Fruit fly (Drosophila melanogaster) whole organism, embryonic: ENCODE results near the gene Pop4.

ENCODE experiments used
- CG10209 ChIP-seq: fragments of 200-800 bp; sonication (Bioruptor generic); optimal IDR thresholded peaks from 3 replicates; lab custom pipeline; 2017; ENCODE audit warnings: missing biosample characterization, mild to moderate bottlenecking, missing genetic modification characterization, missing genetic modification reagents
- CG11456 ChIP-seq: fragments of 200-800 bp; sonication (Bioruptor generic); IDR thresholded peaks from 3 replicates; pipeline ENCODE4 v1.3.6; 2022; ENCODE audit warnings: missing biosample characterization, missing genetic modification characterization
- CG12219 ChIP-seq: fragments of 200-800 bp; sonication (Bioruptor generic); optimal IDR thresholded peaks from 3 replicates; lab custom pipeline; 2018; ENCODE audit warnings: missing biosample characterization, mild to moderate bottlenecking, missing genetic modification characterization
- CG15269 ChIP-seq: fragments of 200-800 bp; sonication (Bioruptor generic); optimal IDR thresholded peaks from 2 replicates; lab custom pipeline; 2018; ENCODE audit warnings: missing biosample characterization, mild to moderate bottlenecking, missing genetic modification characterization, moderate library complexity
- CG15696 ChIP-seq: fragments of 200-800 bp; sonication (Bioruptor generic); optimal IDR thresholded peaks from 2 replicates; lab custom pipeline; 2019; ENCODE audit warnings: missing biosample characterization, mild to moderate bottlenecking, missing genetic modification characterization, moderate library complexity
- CG1647 ChIP-seq: fragments of 200-800 bp; sonication (Bioruptor generic); optimal IDR thresholded peaks from 3 replicates; lab custom pipeline; 2016; ENCODE audit warnings: missing biosample characterization, missing genetic modification characterization
- CG17361 ChIP-seq: fragments of 200-800 bp; sonication (Bioruptor generic); IDR thresholded peaks from 3 replicates; pipeline ENCODE4 v1.3.6; 2022; ENCODE audit warnings: missing biosample characterization, missing genetic modification characterization
- CG17829 ChIP-seq: fragments of 200-800 bp; optimal IDR thresholded peaks from 2 replicates; lab custom pipeline; 2019; ENCODE audit warnings: missing biosample characterization, mild to moderate bottlenecking, missing genetic modification characterization, moderate library complexity
- CG2120 ChIP-seq: fragments of 200-800 bp; sonication (Bioruptor generic); optimal IDR thresholded peaks from 3 replicates; lab custom pipeline; 2016; ENCODE audit warnings: missing biosample characterization, missing genetic modification characterization
- CG2875 ChIP-seq: fragments of 200-800 bp; sonication (Bioruptor generic); optimal IDR thresholded peaks from 2 replicates; lab custom pipeline; 2017; ENCODE audit warnings: missing biosample characterization, mild to moderate bottlenecking, missing genetic modification characterization, missing genetic modification reagents
- CG30403 ChIP-seq: fragments of 200-800 bp; sonication (Bioruptor generic); optimal IDR thresholded peaks from 3 replicates; lab custom pipeline; 2016; ENCODE audit warnings: missing biosample characterization, missing genetic modification characterization
- CG32772 ChIP-seq: fragments of 200-800 bp; sonication (Bioruptor generic); IDR thresholded peaks from 2 replicates; pipeline ENCODE4 v1.3.6; 2022; ENCODE audit warnings: missing biosample characterization, missing genetic modification characterization
- CG33557 ChIP-seq: fragments of 200-800 bp; sonication (Bioruptor generic); optimal IDR thresholded peaks from 2 replicates; lab custom pipeline; 2019; ENCODE audit warnings: missing biosample characterization, mild to moderate bottlenecking, missing genetic modification characterization, moderate library complexity
- CG4328 ChIP-seq: fragments of 200-800 bp; sonication (Bioruptor generic); optimal IDR thresholded peaks from 3 replicates; lab custom pipeline; 2017; ENCODE audit warnings: missing biosample characterization, missing genetic modification reagents, missing genetic modification characterization
- CG4404 ChIP-seq: fragments of 200-800 bp; sonication (Bioruptor generic); IDR thresholded peaks from 2 replicates; pipeline ENCODE4 v1.3.6; 2022; ENCODE audit warnings: missing biosample characterization, missing genetic modification characterization
- CG4707 ChIP-seq: fragments of 200-800 bp; sonication (Bioruptor generic); optimal IDR thresholded peaks from 2 replicates; lab custom pipeline; 2018; ENCODE audit warnings: missing biosample characterization, mild to moderate bottlenecking, missing genetic modification characterization, moderate library complexity
- CG4820 ChIP-seq: fragments of 200-800 bp; sonication (Bioruptor generic); optimal IDR thresholded peaks from 3 replicates; lab custom pipeline; 2016; ENCODE audit warnings: missing biosample characterization, missing genetic modification characterization
- CG6254 ChIP-seq: fragments of 200-800 bp; sonication (Bioruptor generic); optimal IDR thresholded peaks from 3 replicates; lab custom pipeline; 2017; ENCODE audit warnings: mild to moderate bottlenecking, missing biosample characterization, missing genetic modification reagents, missing genetic modification characterization
- CG6689 ChIP-seq: fragments of 200-800 bp; sonication (Bioruptor generic); IDR thresholded peaks from 2 replicates; pipeline ENCODE4 v1.3.6; 2022; ENCODE audit warnings: missing biosample characterization, missing genetic modification characterization
- CG7839 ChIP-seq: fragments of 200-800 bp; sonication (Bioruptor generic); optimal IDR thresholded peaks from 3 replicates; lab custom pipeline; 2018; ENCODE audit warnings: missing biosample characterization, mild to moderate bottlenecking, missing genetic modification characterization, moderate library complexity
- CG8388 ChIP-seq: fragments of 200-800 bp; sonication (Bioruptor generic); optimal IDR thresholded peaks from 2 replicates; lab custom pipeline; 2019; ENCODE audit warnings: missing biosample characterization, mild to moderate bottlenecking, missing genetic modification characterization, moderate library complexity
- CG8478 ChIP-seq: fragments of >200 bp; optimal IDR thresholded peaks from 2 replicates; lab custom pipeline; 2018
- CG8765 ChIP-seq: fragments of 200-800 bp; sonication (Bioruptor generic); IDR thresholded peaks from 2 replicates; pipeline ENCODE4 v1.3.6; 2022; ENCODE audit warnings: missing biosample characterization, missing genetic modification characterization
- CHES-1-like ChIP-seq: fragments of 200-800 bp; sonication (Bioruptor generic); optimal IDR thresholded peaks from 2 replicates; lab custom pipeline; 2016; ENCODE audit warnings: missing biosample characterization, missing genetic modification characterization
- CkIIα-i1 ChIP-seq: fragments of 200-800 bp; sonication (Bioruptor generic); IDR thresholded peaks from 2 replicates; pipeline ENCODE4 v1.3.6; 2022; ENCODE audit warnings: missing biosample characterization, missing genetic modification characterization
- Hey ChIP-seq: fragments of 200-800 bp; sonication (Bioruptor generic); optimal IDR thresholded peaks from 3 replicates; lab custom pipeline; 2018; ENCODE audit warnings: missing biosample characterization, mild to moderate bottlenecking, missing genetic modification characterization
- Hr3 ChIP-seq: fragments of 200-800 bp; sonication (Bioruptor generic); optimal IDR thresholded peaks from 3 replicates; lab custom pipeline; 2016; ENCODE audit warnings: missing biosample characterization, missing genetic modification characterization
- Hr51 ChIP-seq, 2 experiments: fragments of 200-800 bp; sonication (Bioruptor generic); optimal IDR thresholded peaks; 2 replicates in 1 of 2; 3 replicates in 1 of 2; lab custom pipeline; 2016 to 2018; ENCODE audit warnings: missing biosample characterization in 2 of 2, missing genetic modification characterization in 2 of 2, mild to moderate bottlenecking in 1 of 2, moderate library complexity in 1 of 2
- Jarid2 ChIP-seq: fragments of 200-800 bp; sonication (Bioruptor generic); optimal IDR thresholded peaks from 3 replicates; lab custom pipeline; 2017; ENCODE audit warnings: mild to moderate bottlenecking, missing biosample characterization, missing genetic modification reagents, missing genetic modification characterization
- MBD-R2 ChIP-seq: fragments of 200-800 bp; sonication (Bioruptor generic); IDR thresholded peaks from 2 replicates; pipeline ENCODE4 v1.3.6; 2022; ENCODE audit warnings: missing biosample characterization, missing genetic modification characterization
- Max ChIP-seq: fragments of 200-800 bp; sonication (Bioruptor generic); optimal IDR thresholded peaks from 2 replicates; lab custom pipeline; 2016; ENCODE audit warnings: missing biosample characterization, mild to moderate bottlenecking, missing genetic modification characterization
- Med ChIP-seq: fragments of 200-800 bp; sonication (Bioruptor generic); peaks from one replicate; lab custom pipeline; 2016; ENCODE audit warnings: missing biosample characterization, missing genetic modification characterization, mild to moderate bottlenecking, inconsistent platforms, moderate library complexity
- Mes4 ChIP-seq: fragments of 200-800 bp; sonication (Bioruptor generic); optimal IDR thresholded peaks from 2 replicates; lab custom pipeline; 2016; ENCODE audit warnings: missing biosample characterization, missing genetic modification characterization
- Nf-YC ChIP-seq: fragments of 200-800 bp; optimal IDR thresholded peaks from 3 replicates; lab custom pipeline; 2019; ENCODE audit warnings: missing biosample characterization, mild to moderate bottlenecking, missing genetic modification characterization, moderate library complexity
- PHDP ChIP-seq: fragments of 200-800 bp; sonication (Bioruptor generic); optimal IDR thresholded peaks from 3 replicates; lab custom pipeline; 2018; ENCODE audit warnings: missing biosample characterization, mild to moderate bottlenecking, missing genetic modification characterization, moderate library complexity
- Six4 ChIP-seq: fragments of 200-800 bp; sonication (Bioruptor generic); optimal IDR thresholded peaks from 2 replicates; lab custom pipeline; 2016; ENCODE audit warnings: missing biosample characterization, missing genetic modification characterization
- Spps ChIP-seq: fragments of 200-800 bp; sonication (Bioruptor generic); optimal IDR thresholded peaks from 2 replicates; lab custom pipeline; 2018; ENCODE audit warnings: missing biosample characterization, mild to moderate bottlenecking, missing genetic modification characterization
- TFAM ChIP-seq: fragments of 200-800 bp; sonication (Bioruptor generic); optimal IDR thresholded peaks from 2 replicates; lab custom pipeline; 2017; ENCODE audit warnings: missing biosample characterization, missing genetic modification characterization, inconsistent platforms
- crp ChIP-seq, 2 experiments: fragments of 200-800 bp; sonication (Bioruptor generic); optimal IDR thresholded peaks; 2 replicates in 1 of 2; 3 replicates in 1 of 2; lab custom pipeline; 2017; ENCODE audit warnings: missing biosample characterization in 2 of 2, missing genetic modification characterization in 2 of 2, mild to moderate bottlenecking in 1 of 2, moderate library complexity in 1 of 2
- dimm ChIP-seq: fragments of 200-800 bp; sonication (Bioruptor generic); IDR thresholded peaks from 2 replicates; pipeline ENCODE4 v1.3.6; 2022; ENCODE audit warnings: missing biosample characterization, missing genetic modification characterization
- fru ChIP-seq: fragments of >200 bp; optimal IDR thresholded peaks from 2 replicates; lab custom pipeline; 2017
- grau ChIP-seq: fragments of 200-800 bp; optimal IDR thresholded peaks from 3 replicates; lab custom pipeline; 2019; ENCODE audit warnings: missing biosample characterization, mild to moderate bottlenecking, missing genetic modification characterization, moderate library complexity
- her ChIP-seq: fragments of 200-800 bp; sonication (Bioruptor generic); optimal IDR thresholded peaks from 2 replicates; lab custom pipeline; 2016; ENCODE audit warnings: missing biosample characterization, missing genetic modification characterization
- jumu ChIP-seq: fragments of 200-800 bp; sonication (Bioruptor generic); optimal IDR thresholded peaks from 3 replicates; lab custom pipeline; 2016; ENCODE audit warnings: missing biosample characterization, missing genetic modification characterization
- nerfin-1 ChIP-seq: fragments of 200-800 bp; sonication (Bioruptor generic); optimal IDR thresholded peaks from 3 replicates; lab custom pipeline; 2019; ENCODE audit warnings: missing biosample characterization, mild to moderate bottlenecking, missing genetic modification characterization, moderate library complexity
- phol ChIP-seq: fragments of 200-800 bp; sonication (Bioruptor generic); optimal IDR thresholded peaks from 3 replicates; lab custom pipeline; 2018; ENCODE audit warnings: missing biosample characterization, mild to moderate bottlenecking, missing genetic modification characterization, moderate library complexity
- ro ChIP-seq: fragments of 200-800 bp; sonication (Bioruptor generic); IDR thresholded peaks from 2 replicates; pipeline ENCODE4 v1.3.6; 2022; ENCODE audit warnings: missing biosample characterization, missing genetic modification characterization
- row ChIP-seq: fragments of 200-800 bp; sonication (Bioruptor generic); IDR thresholded peaks from 3 replicates; pipeline ENCODE4 v1.3.6; 2022; ENCODE audit warnings: missing biosample characterization, missing genetic modification characterization
- run ChIP-seq: fragments of 200-800 bp; sonication (Bioruptor generic); optimal IDR thresholded peaks from 3 replicates; lab custom pipeline; 2018; ENCODE audit warnings: missing biosample characterization, mild to moderate bottlenecking, missing genetic modification characterization
- shn ChIP-seq: fragments of 200-800 bp; sonication (Bioruptor generic); optimal IDR thresholded peaks from 3 replicates; lab custom pipeline; 2016; ENCODE audit warnings: missing biosample characterization, missing genetic modification characterization
- trh ChIP-seq: fragments of 200-800 bp; sonication (Bioruptor generic); optimal IDR thresholded peaks from 2 replicates; lab custom pipeline; 2016; ENCODE audit warnings: missing biosample characterization, missing genetic modification characterization
- usp ChIP-seq: fragments of >200 bp; optimal IDR thresholded peaks from 2 replicates; lab custom pipeline; 2017; ENCODE audit warnings: missing biosample characterization, missing genetic modification characterization

Gene Pop4

dm6 chr3L:7952978-7953377 is 25.5 kb downstream of the Pop4 start (continued):
- TF ChIP-seq CG7839 (tag; lab: Kevin White, UChicago) (peak; percentile 41), crp (GFP tag; optimal IDR thresholded peaks at IDR 0.05; lab: Kevin White, UChicago) (no peak), CG11456 (GFP tag; lab: Robert Waterston, UW) (no peak), Mes4 (no peak), TFAM (GFP tag; lab: Kevin White, UChicago) (no peak), dimm (GFP tag; lab: Robert Waterston, UW) (no peak), Hr3 (GFP tag; lab: Kevin White, UChicago) (peak; percentile 6), CG4328 (GFP tag; lab: Kevin White, UChicago) (no peak), fru (lab: Kevin White, UChicago) (no peak), shn (GFP tag; lab: Kevin White, UChicago) (no peak), Jarid2 (no peak), Spps (tag; lab: Kevin White, UChicago) (no peak), CHES-1-like (no peak), CG15696 (tag; lab: Kevin White, UChicago) (peak; percentile 27), trh (GFP tag; lab: Kevin White, UChicago) (no peak), CG8478 (lab: Kevin White, UChicago) (no peak), CG6254 (GFP tag; lab: Kevin White, UChicago) (peak; percentile 44), Hr51 (GFP tag; optimal IDR thresholded peaks at IDR 0.05; lab: Kevin White, UChicago) (no peak), CG4404 (GFP tag; lab: Robert Waterston, UW) (peak; percentile 15; the same call in 1 of the 2 replicates), CG33557 (GFP tag; lab: Kevin White, UChicago) (peak; percentile 9), row (GFP tag; lab: Robert Waterston, UW) (peak; percentile 25; the same call in 1 of the 3 replicates), run (tag; lab: Kevin White, UChicago) (no peak), usp (GFP tag; lab: Kevin White, UChicago) (no peak), CG12219 (no peak), Med (GFP tag; lab: Kevin White, UChicago) (peak; percentile 51), CG17829 (tag; lab: Kevin White, UChicago) (peak; percentile 45), nerfin-1 (tag; lab: Kevin White, UChicago) (no peak), CG10209 (GFP tag; lab: Kevin White, UChicago) (peak; percentile 26), CG4820 (GFP tag; lab: Kevin White, UChicago) (peak; percentile 29), phol (peak; percentile 57), Max (no peak), Nf-YC (no peak), CG6689 (GFP tag; lab: Robert Waterston, UW) (0 out of 2 replicates have a peak, but pooled peaks have one; percentile 39), CG8765 (peak; percentile 37; the same call in 1 of the 2 replicates), her (GFP tag; lab: Kevin White, UChicago) (no peak), CG1647 (GFP tag; lab: Kevin White, UChicago) (no peak), CG4707 (GFP tag; lab: Kevin White, UChicago) (peak; percentile 54), CkIIα-i1 (GFP tag; lab: Robert Waterston, UW) (no peak), CG8388 (GFP tag; lab: Kevin White, UChicago) (peak; percentile 4), CG17361 (GFP tag; lab: Robert Waterston, UW) (peak; percentile 81), Six4 (GFP tag; lab: Kevin White, UChicago) (peak; percentile 3), PHDP (peak; percentile 7), CG32772 (GFP tag; lab: Robert Waterston, UW) (no peak), MBD-R2 (GFP tag; lab: Robert Waterston, UW) (no peak), CG30403 (GFP tag; lab: Kevin White, UChicago) (peak; percentile 11), grau (tag; lab: Kevin White, UChicago) (peak; percentile 4), CG2120 (no peak), CG15269 (tag; lab: Kevin White, UChicago) (no peak), ro (GFP tag; lab: Robert Waterston, UW) (no peak), jumu (GFP tag; lab: Kevin White, UChicago) (no peak), Hey (tag; lab: Kevin White, UChicago) (no peak), CG2875 (GFP tag; lab: Kevin White, UChicago) (no peak)
